Worm (Caenorhabditis elegans) whole organism, L1 larva: ENCODE data around the gene B0495.7.

Source experiments
- C16A3.4 ChIP-seq: fragments of 150-350 bp; optimal IDR thresholded peaks from 2 replicates; lab custom pipeline; 2014; ENCODE audit warnings: missing biosample characterization, missing genetic modification characterization
- F16B12.6 ChIP-seq: fragments of 150-350 bp; optimal IDR thresholded peaks from 2 replicates; lab custom pipeline; 2014; ENCODE audit warnings: missing biosample characterization, missing genetic modification characterization
- aha-1 ChIP-seq: fragments of 150-350 bp; optimal IDR thresholded peaks from 2 replicates; lab custom pipeline; 2014; ENCODE audit warnings: missing biosample characterization, missing genetic modification characterization
- ama-1 ChIP-seq: fragments of 150-350 bp; optimal IDR thresholded peaks from 2 replicates; lab custom pipeline; 2014
- ceh-63 ChIP-seq: fragments of 200-800 bp; sonication (Bioruptor generic); optimal IDR thresholded peaks from 2 replicates; lab custom pipeline; 2018; ENCODE audit warnings: mild to moderate bottlenecking, missing genetic modification characterization, missing compliant biosample characterization
- ceh-88 ChIP-seq: fragments of 200-800 bp; sonication (Bioruptor generic); IDR thresholded peaks from 2 replicates; pipeline ENCODE4 v1.3.6; 2022; ENCODE audit warnings: missing genetic modification characterization, missing compliant biosample characterization
- dpl-1 ChIP-seq, 3 experiments: fragments of 150-350 bp in 2 of 3; sonication (generic microtip) in 1 of 3; optimal IDR thresholded peaks; 2 replicates each; lab custom pipeline; 2014 to 2017; ENCODE audit warnings: missing biosample characterization in 3 of 3, missing genetic modification characterization in 3 of 3, missing genetic modification reagents in 3 of 3
- efl-1 ChIP-seq, 4 experiments: fragments of 150-350 bp; optimal IDR thresholded peaks in 3 of 4; peaks in 1 of 4; 1 replicate in 1 of 4; 2 replicates in 3 of 4; lab custom pipeline; 2014; ENCODE audit warnings: missing biosample characterization in 2 of 4, missing genetic modification characterization in 2 of 4, missing genetic modification reagents in 2 of 4
- egl-13 ChIP-seq: sonication (generic microtip); optimal IDR thresholded peaks from 2 replicates; lab custom pipeline; 2016; ENCODE audit warnings: missing genotype, missing genetic modification reagents, missing genetic modification characterization, missing compliant biosample characterization
- egl-27 ChIP-seq, 2 experiments: fragments of 150-350 bp in 1 of 2; sonication (generic microtip); optimal IDR thresholded peaks; 3 replicates each; lab custom pipeline; 2017 to 2018; ENCODE audit warnings: missing biosample characterization in 2 of 2, missing genetic modification characterization in 2 of 2, missing genetic modification reagents in 2 of 2
- elt-2 ChIP-seq: sonication (generic microtip); optimal IDR thresholded peaks from 2 replicates; lab custom pipeline; 2016; ENCODE audit warnings: missing genetic modification characterization, mild to moderate bottlenecking, inconsistent platforms, missing compliant biosample characterization, missing genetic modification reagents
- fkh-10 ChIP-seq: sonication (generic microtip); optimal IDR thresholded peaks from 2 replicates; lab custom pipeline; 2017; ENCODE audit warnings: missing biosample characterization, missing genetic modification reagents, missing genetic modification characterization
- fkh-4 ChIP-seq: sonication (generic microtip); optimal IDR thresholded peaks from 2 replicates; lab custom pipeline; 2016; ENCODE audit warnings: missing compliant biosample characterization, missing genetic modification characterization, borderline replicate concordance
- fos-1 ChIP-seq: fragments of 150-350 bp; optimal IDR thresholded peaks from 2 replicates; lab custom pipeline; 2014; ENCODE audit warnings: missing biosample characterization, missing genetic modification characterization
- hlh-17 ChIP-seq: fragments of 200-800 bp; sonication (Bioruptor generic); optimal IDR thresholded peaks from 2 replicates; lab custom pipeline; 2018; ENCODE audit warnings: missing genetic modification characterization, mild to moderate bottlenecking, missing compliant biosample characterization, moderate library complexity, borderline replicate concordance
- hlh-4 ChIP-seq: sonication (generic microtip); optimal IDR thresholded peaks from 2 replicates; lab custom pipeline; 2016; ENCODE audit warnings: mild to moderate bottlenecking, missing genetic modification characterization, missing compliant biosample characterization
- isw-1 ChIP-seq: fragments of 200-800 bp; sonication (Bioruptor generic); IDR thresholded peaks from 2 replicates; pipeline ENCODE4 v1.3.6; 2022; ENCODE audit warnings: missing genetic modification characterization, missing compliant biosample characterization
- jun-1 ChIP-seq: fragments of 150-350 bp; optimal IDR thresholded peaks from 2 replicates; lab custom pipeline; 2014; ENCODE audit warnings: missing biosample characterization, missing genetic modification reagents, missing genetic modification characterization
- lin-14 ChIP-seq: fragments of 200-800 bp; sonication (Bioruptor generic); optimal IDR thresholded peaks from 2 replicates; lab custom pipeline; 2018; ENCODE audit warnings: mild to moderate bottlenecking, missing genetic modification characterization, moderate library complexity, missing compliant biosample characterization
- lin-35 ChIP-seq, 2 experiments: fragments of 150-350 bp; optimal IDR thresholded peaks; 2 replicates each; lab custom pipeline; 2014; ENCODE audit warnings: missing biosample characterization in 2 of 2, missing genetic modification characterization in 2 of 2, missing genetic modification reagents in 2 of 2
- lir-3 ChIP-seq: sonication (generic microtip); optimal IDR thresholded peaks from 2 replicates; lab custom pipeline; 2016; ENCODE audit warnings: mild to moderate bottlenecking, missing genetic modification characterization, moderate library complexity, missing compliant biosample characterization; ENCODE audit not compliant: poor library complexity
- lsy-2 ChIP-seq, 2 experiments: fragments of 150-350 bp; optimal IDR thresholded peaks; 2 replicates each; lab custom pipeline; 2014; ENCODE audit warnings: missing biosample characterization in 2 of 2, missing genetic modification characterization in 2 of 2
- mab-9 ChIP-seq: fragments of 200-800 bp; sonication (Bioruptor generic); IDR thresholded peaks from 2 replicates; pipeline ENCODE4 v1.3.6; 2022; ENCODE audit warnings: missing genetic modification reagents, missing genetic modification characterization, missing compliant biosample characterization
- mep-1 ChIP-seq: fragments of 150-350 bp; optimal IDR thresholded peaks from 2 replicates; lab custom pipeline; 2014; ENCODE audit warnings: missing biosample characterization, missing genetic modification characterization
- nhr-19 ChIP-seq: fragments of 200-800 bp; sonication (Bioruptor generic); conservative IDR thresholded peaks from 2 replicates; pipeline ENCODE4 v1.3.6; 2022; ENCODE audit warnings: missing genetic modification characterization, missing compliant biosample characterization
- nhr-20 ChIP-seq: sonication (generic microtip); optimal IDR thresholded peaks from 2 replicates; lab custom pipeline; 2016; ENCODE audit warnings: mild to moderate bottlenecking, missing genetic modification characterization, missing compliant biosample characterization
- nhr-237 ChIP-seq: fragments of 150-350 bp; optimal IDR thresholded peaks from 2 replicates; lab custom pipeline; 2014; ENCODE audit warnings: missing biosample characterization, missing genetic modification characterization
- nhr-28 ChIP-seq: fragments of 150-350 bp; optimal IDR thresholded peaks from 2 replicates; lab custom pipeline; 2014; ENCODE audit warnings: missing biosample characterization, missing genetic modification characterization
- nhr-47 ChIP-seq: sonication (generic microtip); optimal IDR thresholded peaks from 2 replicates; lab custom pipeline; 2016; ENCODE audit warnings: mild to moderate bottlenecking, missing genetic modification characterization, moderate library complexity, missing compliant biosample characterization
- nhr-71 ChIP-seq: sonication (generic microtip); optimal IDR thresholded peaks from 2 replicates; lab custom pipeline; 2016; ENCODE audit warnings: mild to moderate bottlenecking, missing genetic modification characterization, moderate library complexity, missing compliant biosample characterization
- nhr-76 ChIP-seq: sonication (generic microtip); optimal IDR thresholded peaks from 2 replicates; lab custom pipeline; 2017; ENCODE audit warnings: missing biosample characterization, missing genetic modification characterization
- nhr-90 ChIP-seq: sonication (generic microtip); optimal IDR thresholded peaks from 2 replicates; lab custom pipeline; 2016; ENCODE audit warnings: mild to moderate bottlenecking, missing genetic modification characterization, missing compliant biosample characterization; ENCODE audit not compliant: poor library complexity
- pag-3 ChIP-seq: sonication (generic microtip); optimal IDR thresholded peaks from 2 replicates; lab custom pipeline; 2017; ENCODE audit warnings: missing genetic modification characterization, mild to moderate bottlenecking, missing compliant biosample characterization, antibody characterized with exemption, borderline replicate concordance; ENCODE audit not compliant: insufficient read depth
- pax-3 ChIP-seq: fragments of 200-800 bp; sonication (Bioruptor generic); optimal IDR thresholded peaks from 2 replicates; lab custom pipeline; 2018; ENCODE audit warnings: mild to moderate bottlenecking, missing genetic modification characterization, moderate library complexity, missing compliant biosample characterization
- rnt-1 ChIP-seq: sonication (generic microtip); optimal IDR thresholded peaks from 2 replicates; lab custom pipeline; 2016; ENCODE audit warnings: mild to moderate bottlenecking, missing genetic modification characterization, moderate library complexity, missing compliant biosample characterization
- snu-23 ChIP-seq: sonication (generic microtip); optimal IDR thresholded peaks from 2 replicates; lab custom pipeline; 2016; ENCODE audit warnings: missing genetic modification characterization, missing compliant biosample characterization
- sox-4 ChIP-seq: sonication (generic microtip); optimal IDR thresholded peaks from 2 replicates; lab custom pipeline; 2016; ENCODE audit warnings: missing genetic modification characterization, missing compliant biosample characterization
- unc-130 ChIP-seq: fragments of 150-350 bp; optimal IDR thresholded peaks from 2 replicates; lab custom pipeline; 2017; ENCODE audit warnings: missing biosample characterization, missing genetic modification characterization, inconsistent platforms
- unc-62 ChIP-seq: fragments of 150-350 bp; optimal IDR thresholded peaks from 2 replicates; lab custom pipeline; 2014; ENCODE audit warnings: missing biosample characterization, missing genetic modification reagents, missing genetic modification characterization
- unc-86 ChIP-seq: sonication (generic microtip); optimal IDR thresholded peaks from 2 replicates; lab custom pipeline; 2016; ENCODE audit warnings: missing genetic modification characterization, missing compliant biosample characterization
- vab-15 ChIP-seq: sonication (generic microtip); optimal IDR thresholded peaks from 2 replicates; lab custom pipeline; 2017; ENCODE audit warnings: missing genotype, mild to moderate bottlenecking, missing genetic modification characterization, missing compliant biosample characterization

B0495.7 gene

DNA sequence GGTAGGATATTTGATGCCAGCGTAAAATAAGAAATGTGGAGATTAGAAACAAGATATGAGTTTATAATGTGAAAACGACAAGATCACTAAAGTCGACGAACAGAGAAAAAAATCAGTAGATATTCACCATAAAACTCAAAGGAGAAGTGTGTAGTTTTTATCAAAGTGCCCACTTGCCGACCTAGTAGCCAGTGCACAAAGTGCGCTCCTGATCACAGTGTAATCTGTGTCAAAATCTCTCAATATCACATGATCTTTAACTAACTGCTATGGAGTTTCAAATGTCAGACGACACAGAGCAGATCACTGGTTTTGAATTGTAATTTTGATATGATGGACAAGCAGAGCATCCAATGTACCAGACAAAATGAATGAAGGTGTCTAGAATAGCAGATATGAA is 15.4 kb upstream of the B0495.7 start:
- TF ChIP-seq lin-14 (peak; percentile 26), ceh-63 (GFP tag; lab: Kevin White, UChicago) (no peak), nhr-71 (peak; percentile 13), snu-23 (peak; percentile 4)
- TF ChIP-seq, all 84 proteins: peak for 3

ce11 chrII:7719039-7719438 is 14.0 kb upstream of the B0495.7 start:
- TF ChIP-seq fkh-10, result peak; percentile 78
- TF ChIP-seq nhr-71, result peak; percentile 2
- no peak for TF ChIP-seq lsy-2 (tag; optimal IDR thresholded peaks at IDR 0.05; lab: Kevin White, UChicago)
- TF ChIP-seq efl-1 (optimal IDR thresholded peaks at IDR 0.05; lab: Kevin White, UChicago), result no peak
- peak in 1 of 2 experiments; percentile 39 for TF ChIP-seq efl-1 (GFP tag; optimal IDR thresholded peaks at IDR 0.05 in 1 of 2; lab: Kevin White, UChicago)
- no peak for TF ChIP-seq rnt-1 (tag; lab: Kevin White, UChicago)
- TF ChIP-seq lir-3 (tag; lab: Kevin White, UChicago), result no peak
- TF ChIP-seq nhr-90 (tag; lab: Kevin White, UChicago), result no peak
- no peak for TF ChIP-seq nhr-19 (GFP tag; lab: Robert Waterston, UW)
- peak; percentile 68 for TF ChIP-seq lin-14
- no peak for TF ChIP-seq mab-9 (GFP tag; lab: Robert Waterston, UW)

ce11 chrII:7718491-7718890 is 13.5 kb upstream of the B0495.7 start, which contains the start of gene cpna-5:
Gene cpna-5 (minus strand): TSS chrII:7718591.
- no peak for TF ChIP-seq fkh-10
- no peak for TF ChIP-seq egl-13
- no peak for TF ChIP-seq vab-15
- TF ChIP-seq snu-23, result no peak
- TF ChIP-seq lin-14, result no peak
- no peak for TF ChIP-seq fos-1 (tag; lab: Kevin White, UChicago)
- no peak for TF ChIP-seq hlh-4 (tag; lab: Kevin White, UChicago)
- no peak for TF ChIP-seq nhr-20 (tag; lab: Kevin White, UChicago)
- no peak for TF ChIP-seq pax-3 (tag; lab: Kevin White, UChicago)

DNA sequence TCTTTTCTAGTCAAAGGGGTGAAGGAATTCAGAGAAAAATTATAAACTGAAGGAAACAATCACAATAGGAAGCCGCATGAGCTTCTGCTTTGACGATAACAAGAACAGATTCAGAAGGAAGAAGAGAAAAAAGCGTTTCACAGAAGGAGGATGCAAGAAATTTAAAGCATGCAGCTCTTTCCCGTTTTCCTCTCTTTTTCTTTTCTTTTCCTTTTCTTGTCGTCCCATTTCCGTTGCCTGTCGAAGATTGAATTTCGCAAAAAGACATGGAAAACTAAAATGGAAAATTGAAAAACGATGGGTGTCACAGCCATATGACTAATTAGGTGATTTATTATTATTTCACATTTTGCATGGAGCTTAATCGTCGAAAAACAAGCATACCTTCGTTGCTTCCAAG is 11.1 kb upstream of the B0495.7 start:
- TF ChIP-seq ceh-88 (GFP tag; lab: Robert Waterston, UW), result no peak
- TF ChIP-seq nhr-19 (GFP tag; lab: Robert Waterston, UW), result no peak
- TF ChIP-seq unc-86 (tag; lab: Kevin White, UChicago), result peak; percentile 23
- TF ChIP-seq nhr-76 (tag; lab: Kevin White, UChicago), result no peak
- TF ChIP-seq pag-3 (tag; lab: Kevin White, UChicago), result no peak
- TF ChIP-seq lin-14, result peak; percentile 65
- no peak for TF ChIP-seq C16A3.4 (tag; lab: Kevin White, UChicago)
- no peak for TF ChIP-seq aha-1 (tag; lab: Kevin White, UChicago)
- TF ChIP-seq jun-1, result no peak
- no peak for TF ChIP-seq nhr-237 (tag; lab: Kevin White, UChicago)
- no peak for TF ChIP-seq dpl-1 (GFP tag; optimal IDR thresholded peaks at IDR 0.05; lab: Kevin White, UChicago)
- no peak for TF ChIP-seq egl-27 (tag; optimal IDR thresholded peaks at IDR 0.05; lab: Kevin White, UChicago)
- TF ChIP-seq isw-1 (GFP tag; lab: Robert Waterston, UW), result no peak
- no peak for TF ChIP-seq egl-13
- TF ChIP-seq fkh-10, result peak; percentile 89
- no peak for TF ChIP-seq unc-130 (tag; lab: Kevin White, UChicago)
- TF ChIP-seq F16B12.6, result no peak
- TF ChIP-seq ceh-63 (GFP tag; lab: Kevin White, UChicago), result no peak
- TF ChIP-seq unc-62 (GFP tag; lab: Kevin White, UChicago), result no peak
- no peak for TF ChIP-seq hlh-17 (GFP tag; lab: Kevin White, UChicago)
- TF ChIP-seq nhr-90 (tag; lab: Kevin White, UChicago), result no peak
- no peak for TF ChIP-seq lin-35 (GFP tag; optimal IDR thresholded peaks at IDR 0.05; lab: Kevin White, UChicago)
- no peak for TF ChIP-seq fkh-4 (tag; lab: Kevin White, UChicago)
- no peak for TF ChIP-seq nhr-28
- no peak for TF ChIP-seq ama-1
- no peak for TF ChIP-seq elt-2 (tag; lab: Kevin White, UChicago)
- peak; percentile 10 for TF ChIP-seq mep-1 (tag; lab: Kevin White, UChicago)
- no peak for TF ChIP-seq nhr-47 (tag; lab: Kevin White, UChicago)
- no peak for TF ChIP-seq nhr-20 (tag; lab: Kevin White, UChicago)
- TF ChIP-seq nhr-71, result peak; percentile 33
- TF ChIP-seq sox-4 (tag; lab: Kevin White, UChicago), result no peak
